Worm (Caenorhabditis elegans): ENCODE measurements around the gene tsp-3.
A peak's percentile ranks its signal among the peaks of the same experiment; 100 is the strongest.

tsp-3 gene

ce11 chrIII:13256438-13256928, 44.0 kb downstream of the tsp-3 start, which contains the start of gene F56A8.3 (continued):
- TF ChIP-seq jun-1 (tag; optimal IDR thresholded peaks at IDR 0.05) (peak; percentile 48), aly-2 (tag; optimal IDR thresholded peaks at IDR 0.05) (peak; percentile 73), blmp-1 (tag; optimal IDR thresholded peaks at IDR 0.05) (peak; percentile 41), snu-23 (GFP tag; optimal IDR thresholded peaks at IDR 0.05) (peak; percentile 86), nhr-84 (tag; optimal IDR thresholded peaks at IDR 0.05) (no peak), nhr-12 (tag; optimal IDR thresholded peaks at IDR 0.05) (peak; percentile 7), fos-1 (tag; optimal IDR thresholded peaks at IDR 0.05) (peak; percentile 33), mef-2 (tag; optimal IDR thresholded peaks at IDR 0.05) (no peak), fkh-8 (tag; optimal IDR thresholded peaks at IDR 0.05) (no peak), efl-1 (optimal IDR thresholded peaks at IDR 0.05) (peak; percentile 99 to 100), efl-1 (GFP tag; optimal IDR thresholded peaks at IDR 0.05 in 1 of 2) (peak; percentile 99 to 100), C34B4.2 (tag; optimal IDR thresholded peaks at IDR 0.05) (no peak), mep-1 (tag; optimal IDR thresholded peaks at IDR 0.05) (peak; percentile 75), rnt-1 (tag; optimal IDR thresholded peaks at IDR 0.05) (peak; percentile 81), ceh-63 (GFP tag; optimal IDR thresholded peaks at IDR 0.05) (no peak), tlp-1 (tag; optimal IDR thresholded peaks at IDR 0.05) (no peak), nhr-19 (GFP tag; conservative IDR thresholded peaks at IDR 0.05) (peak; percentile 68), dsc-1 (tag; optimal IDR thresholded peaks at IDR 0.05) (peak; percentile 78), elt-3 (tag; optimal IDR thresholded peaks at IDR 0.05) (peak in 1 of 6 experiments; percentile 26), irx-1 (tag; optimal IDR thresholded peaks at IDR 0.05) (peak; percentile 60), hlh-17 (GFP tag; optimal IDR thresholded peaks at IDR 0.05; ENCODE audit: borderline replicate concordance) (no peak), unc-130 (tag; optimal IDR thresholded peaks at IDR 0.05) (peak; percentile 65), pax-3 (tag; optimal IDR thresholded peaks at IDR 0.05) (peak; percentile 16), Y116A8C.19 (tag; optimal IDR thresholded peaks at IDR 0.05; ENCODE audit: borderline replicate concordance) (no peak), C04F5.9 (tag; optimal IDR thresholded peaks at IDR 0.05) (no peak), xbp-1 (tag; optimal IDR thresholded peaks at IDR 0.05) (peak; percentile 70), nhr-11 (tag; optimal IDR thresholded peaks at IDR 0.05) (no peak), nhr-77 (tag; optimal IDR thresholded peaks at IDR 0.05) (peak; percentile 39), egl-13 (tag; optimal IDR thresholded peaks at IDR 0.05) (no peak), hpl-2 (GFP tag; optimal IDR thresholded peaks at IDR 0.05) (peak; percentile 31), ceh-88 (GFP tag; IDR thresholded peaks at IDR 0.05) (no peak), nhr-47 (tag; optimal IDR thresholded peaks at IDR 0.05) (peak; percentile 84), skn-1 (tag; optimal IDR thresholded peaks at IDR 0.05) (peak; percentile 76), C16A3.4 (tag; optimal IDR thresholded peaks at IDR 0.05) (peak; percentile 75), zip-4 (GFP tag; optimal IDR thresholded peaks at IDR 0.05) (peak; percentile 22), zag-1 (tag; optimal IDR thresholded peaks at IDR 0.05) (no peak), lin-39 (tag; optimal IDR thresholded peaks at IDR 0.05) (peak; percentile 82), sox-4 (tag; optimal IDR thresholded peaks at IDR 0.05) (peak; percentile 35), nhr-237 (tag; optimal IDR thresholded peaks at IDR 0.05) (peak; percentile 32), sptf-1 (tag; optimal IDR thresholded peaks at IDR 0.05) (no peak), nhr-71 (tag; optimal IDR thresholded peaks at IDR 0.05) (peak; percentile 85), pqm-1 (tag; optimal IDR thresholded peaks at IDR 0.05) (no peak), dpl-1 (GFP tag; optimal IDR thresholded peaks at IDR 0.05) (peak; percentile 98 to 99 (median 99)), mdl-1 (tag; optimal IDR thresholded peaks at IDR 0.05) (peak in 1 of 2 experiments; percentile 60), nhr-20 (tag; optimal IDR thresholded peaks at IDR 0.05) (peak; percentile 69)

ce11 chrIII:13258163-13258562, 45.7 kb downstream of the tsp-3 start:
- TF ChIP-seq ceh-8 (GFP tag; optimal IDR thresholded peaks at IDR 0.05), result no peak
- no peak for TF ChIP-seq pax-3 (tag; optimal IDR thresholded peaks at IDR 0.05)
- TF ChIP-seq nhr-47 (tag; optimal IDR thresholded peaks at IDR 0.05), result peak; percentile 31
- TF ChIP-seq ztf-11 (tag; optimal IDR thresholded peaks at IDR 0.05), result peak in 1 of 2 experiments; percentile 58
- TF ChIP-seq lin-35 (GFP tag; optimal IDR thresholded peaks at IDR 0.05), result peak in 1 of 2 experiments; percentile 63
- no peak for TF ChIP-seq nhr-19 (GFP tag; conservative IDR thresholded peaks at IDR 0.05)
- TF ChIP-seq dsc-1 (tag; optimal IDR thresholded peaks at IDR 0.05), result peak; percentile 17
- TF ChIP-seq fkh-8 (tag; optimal IDR thresholded peaks at IDR 0.05), result peak; percentile 67
- peak; percentile 39 for TF ChIP-seq nhr-71 (tag; optimal IDR thresholded peaks at IDR 0.05)
- peak; percentile 19 for TF ChIP-seq F16B12.6 (tag; optimal IDR thresholded peaks at IDR 0.05)
- TF ChIP-seq fkh-4 (tag; optimal IDR thresholded peaks at IDR 0.05; ENCODE audit: borderline replicate concordance), result no peak
- TF ChIP-seq unc-86 (tag; optimal IDR thresholded peaks at IDR 0.05), result peak; percentile 37
- TF ChIP-seq hlh-4 (tag; optimal IDR thresholded peaks at IDR 0.05), result no peak
- no peak for TF ChIP-seq fos-1 (tag; optimal IDR thresholded peaks at IDR 0.05)
- TF ChIP-seq efl-1 (optimal IDR thresholded peaks at IDR 0.05), result peak; percentile 45 to 57
- TF ChIP-seq efl-1 (GFP tag; optimal IDR thresholded peaks at IDR 0.05 in 1 of 2), result peak in 1 of 2 experiments; percentile 28
- TF ChIP-seq swsn-7 (tag; optimal IDR thresholded peaks at IDR 0.05), result peak; percentile 43
- no peak for TF ChIP-seq xbp-1 (tag; optimal IDR thresholded peaks at IDR 0.05)
- TF ChIP-seq tbx-2 (tag; optimal IDR thresholded peaks at IDR 0.05), result peak; percentile 14

Measured in whole organism, L1 larva.